Worm (Caenorhabditis elegans) whole organism, late embryonic: ENCODE data around the gene R05G9.1.

ENCODE experiments used
- C08G9.2 ChIP-seq: sonication (generic microtip); optimal IDR thresholded peaks from 2 replicates; lab custom pipeline; 2016; ENCODE audit warnings: mild to moderate bottlenecking, missing genetic modification characterization, moderate library complexity, missing compliant biosample characterization
- K02D7.2 ChIP-seq: sonication (generic microtip); optimal IDR thresholded peaks from 2 replicates; lab custom pipeline; 2017; ENCODE audit warnings: mild to moderate bottlenecking, missing genetic modification characterization, missing compliant biosample characterization
- T23F11.4 ChIP-seq: fragments of 200-800 bp; sonication (Bioruptor generic); optimal IDR thresholded peaks from 2 replicates; lab custom pipeline; 2018; ENCODE audit warnings: mild to moderate bottlenecking, missing genetic modification characterization, missing compliant biosample characterization
- ama-1 ChIP-seq: fragments of 150-350 bp; optimal IDR thresholded peaks from 2 replicates; lab custom pipeline; 2014
- ceh-18 ChIP-seq: sonication (generic microtip); optimal IDR thresholded peaks from 2 replicates; lab custom pipeline; 2016; ENCODE audit warnings: missing genetic modification characterization, missing compliant biosample characterization
- ceh-2 ChIP-seq: sonication (generic microtip); optimal IDR thresholded peaks from 2 replicates; lab custom pipeline; 2016; ENCODE audit warnings: missing genotype, missing genetic modification characterization, missing compliant biosample characterization
- ceh-22 ChIP-seq: sonication (generic microtip); optimal IDR thresholded peaks from 2 replicates; lab custom pipeline; 2017; ENCODE audit warnings: missing biosample characterization, missing genetic modification characterization
- ceh-30 ChIP-seq: fragments of 150-350 bp; optimal IDR thresholded peaks from 2 replicates; lab custom pipeline; 2014; ENCODE audit warnings: missing biosample characterization, missing genetic modification characterization
- ceh-31 ChIP-seq: sonication (generic microtip); optimal IDR thresholded peaks from 2 replicates; lab custom pipeline; 2016; ENCODE audit warnings: missing genetic modification characterization, missing compliant biosample characterization
- ceh-34 ChIP-seq: sonication (generic microtip); optimal IDR thresholded peaks from 2 replicates; lab custom pipeline; 2016; ENCODE audit warnings: mild to moderate bottlenecking, missing genetic modification characterization, missing compliant biosample characterization
- ceh-48 ChIP-seq: sonication (generic microtip); optimal IDR thresholded peaks from 2 replicates; lab custom pipeline; 2016; ENCODE audit warnings: missing genetic modification characterization, inconsistent platforms, missing compliant biosample characterization
- dmd-4 ChIP-seq: sonication (generic microtip); optimal IDR thresholded peaks from 2 replicates; lab custom pipeline; 2016; ENCODE audit warnings: borderline replicate concordance, missing genetic modification characterization, missing compliant biosample characterization
- dve-1 ChIP-seq: sonication (generic microtip); optimal IDR thresholded peaks from 2 replicates; lab custom pipeline; 2017; ENCODE audit warnings: antibody characterized with exemption, mild to moderate bottlenecking, missing genetic modification characterization, missing compliant biosample characterization
- elt-2 ChIP-seq: sonication (generic microtip); optimal IDR thresholded peaks from 2 replicates; lab custom pipeline; 2016; ENCODE audit warnings: missing genetic modification reagents, missing genetic modification characterization, missing compliant biosample characterization
- elt-4 ChIP-seq: sonication (generic microtip); optimal IDR thresholded peaks from 2 replicates; lab custom pipeline; 2016; ENCODE audit warnings: missing genetic modification characterization, missing compliant biosample characterization
- ets-4 ChIP-seq: sonication (generic microtip); optimal IDR thresholded peaks from 2 replicates; lab custom pipeline; 2016; ENCODE audit warnings: missing genetic modification characterization, missing compliant biosample characterization
- fax-1 ChIP-seq: sonication (generic microtip); optimal IDR thresholded peaks from 2 replicates; lab custom pipeline; 2016; ENCODE audit warnings: missing genotype, missing genetic modification characterization, missing compliant biosample characterization
- gmeb-2 ChIP-seq: sonication (generic microtip); optimal IDR thresholded peaks from 2 replicates; lab custom pipeline; 2016; ENCODE audit warnings: missing genetic modification characterization, inconsistent platforms, missing compliant biosample characterization
- hlh-30 ChIP-seq: sonication (generic microtip); optimal IDR thresholded peaks from 2 replicates; lab custom pipeline; 2017; ENCODE audit warnings: antibody characterized with exemption, missing genetic modification characterization, missing compliant biosample characterization; ENCODE audit not compliant: insufficient read depth
- hlh-6 ChIP-seq: sonication (generic microtip); optimal IDR thresholded peaks from 2 replicates; lab custom pipeline; 2016; ENCODE audit warnings: missing genotype, missing genetic modification characterization, missing compliant biosample characterization
- lin-11 ChIP-seq: fragments of 200-800 bp; sonication (Bioruptor generic); optimal IDR thresholded peaks from 2 replicates; lab custom pipeline; 2018; ENCODE audit warnings: mild to moderate bottlenecking, missing genetic modification characterization, missing compliant biosample characterization
- nhr-232 ChIP-seq: sonication (generic microtip); optimal IDR thresholded peaks from 2 replicates; lab custom pipeline; 2016; ENCODE audit warnings: missing genetic modification characterization, missing compliant biosample characterization
- npax-4 ChIP-seq: sonication (generic microtip); optimal IDR thresholded peaks from 2 replicates; lab custom pipeline; 2016; ENCODE audit warnings: missing genetic modification characterization, missing compliant biosample characterization
- odd-2 ChIP-seq: sonication (generic microtip); optimal IDR thresholded peaks from 2 replicates; lab custom pipeline; 2017; ENCODE audit warnings: antibody characterized with exemption, mild to moderate bottlenecking, missing genetic modification characterization, missing compliant biosample characterization
- pax-1 ChIP-seq: fragments of 150-350 bp; optimal IDR thresholded peaks from 2 replicates; lab custom pipeline; 2014; ENCODE audit warnings: missing biosample characterization, missing genetic modification characterization
- pha-2 ChIP-seq: sonication (generic microtip); optimal IDR thresholded peaks from 2 replicates; lab custom pipeline; 2017; ENCODE audit warnings: mild to moderate bottlenecking, missing genetic modification characterization, missing compliant biosample characterization
- pqm-1 ChIP-seq: sonication (generic microtip); optimal IDR thresholded peaks from 2 replicates; lab custom pipeline; 2016; ENCODE audit warnings: missing genetic modification characterization, missing compliant biosample characterization
- rnt-1 ChIP-seq: sonication (generic microtip); optimal IDR thresholded peaks from 2 replicates; lab custom pipeline; 2016; ENCODE audit warnings: missing genetic modification characterization, missing compliant biosample characterization
- sox-2 ChIP-seq: fragments of 200-800 bp; sonication (Bioruptor generic); IDR thresholded peaks from 2 replicates; pipeline ENCODE4 v1.3.6; 2022; ENCODE audit warnings: missing genetic modification reagents, missing genetic modification characterization, missing compliant biosample characterization
- tbx-2 ChIP-seq: sonication (generic microtip); optimal IDR thresholded peaks from 2 replicates; lab custom pipeline; 2016; ENCODE audit warnings: missing genetic modification characterization, missing compliant biosample characterization
- unc-3 ChIP-seq, 2 experiments: fragments of 200-800 bp in 1 of 2; sonication (Bioruptor generic) in 1 of 2; sonication (generic microtip) in 1 of 2; conservative IDR thresholded peaks in 1 of 2; optimal IDR thresholded peaks in 1 of 2; 2 replicates each; pipeline versions ENCODE4 v1.3.6 to Lab custom; 2016 to 2022; ENCODE audit warnings: missing compliant biosample characterization in 2 of 2, missing genetic modification characterization in 2 of 2, missing genetic modification reagents in 1 of 2
- unc-42 ChIP-seq: sonication (generic microtip); optimal IDR thresholded peaks from 2 replicates; lab custom pipeline; 2016; ENCODE audit warnings: missing genotype, missing genetic modification characterization, missing compliant biosample characterization
- unc-55 ChIP-seq: sonication (generic microtip); optimal IDR thresholded peaks from 2 replicates; lab custom pipeline; 2017; ENCODE audit warnings: missing biosample characterization, missing genetic modification reagents, missing genetic modification characterization
- ztf-16 ChIP-seq: sonication (generic microtip); optimal IDR thresholded peaks from 2 replicates; lab custom pipeline; 2017; ENCODE audit warnings: missing genetic modification characterization, missing compliant biosample characterization

The R05G9.1 gene

DNA sequence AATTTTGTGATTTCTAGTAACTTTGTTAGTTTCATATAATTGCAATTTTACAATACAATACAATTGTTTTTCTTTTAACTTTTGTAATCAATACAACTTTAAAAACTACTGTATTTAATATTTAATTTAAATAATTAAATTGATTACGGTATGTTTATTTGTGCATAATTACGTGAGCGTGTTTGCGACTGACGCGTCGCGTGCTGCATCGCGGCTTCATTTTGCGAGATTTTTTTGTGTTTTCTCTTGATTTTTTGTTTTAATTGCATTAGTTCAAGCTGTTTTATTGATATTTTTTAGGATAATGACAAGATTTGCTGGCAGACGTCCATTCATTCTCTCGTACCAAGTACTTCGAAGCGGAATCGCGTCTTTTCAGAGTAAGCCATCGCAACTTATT lies 26.3 kb upstream of the R05G9.1 start, which contains the start of gene T28D9.4:
TSS of gene T28D9.4 (plus strand) at position 301 of the 400 bp plus-strand sequence.
- TF ChIP-seq dmd-4 (tag; lab: Kevin White, UChicago) = no peak
- TF ChIP-seq ceh-18 (tag; lab: Kevin White, UChicago) = no peak
- TF ChIP-seq ztf-16 (tag; lab: Kevin White, UChicago) = no peak
- TF ChIP-seq K02D7.2 (tag; lab: Kevin White, UChicago) = no peak
- no peak for TF ChIP-seq tbx-2
- TF ChIP-seq odd-2 (tag; lab: Kevin White, UChicago) = no peak
- TF ChIP-seq rnt-1 (tag; lab: Kevin White, UChicago) = no peak
- TF ChIP-seq unc-42 (tag; lab: Kevin White, UChicago) = no peak
- no peak for TF ChIP-seq pax-1 (tag; lab: Kevin White, UChicago)

- peak; percentile 15 for TF ChIP-seq ceh-18 (tag; lab: Kevin White, UChicago)
- TF ChIP-seq elt-2 (tag; lab: Kevin White, UChicago) = no peak
- TF ChIP-seq unc-55 = peak; percentile 39
These were observed 20.9 kb upstream of the R05G9.1 start, which contains the start of gene del-10 for ce11 chrII:6482102-6482501. del-10 (minus strand) TSS chrII:6482125.

- TF ChIP-seq unc-55 (peak; percentile 50), elt-4 (tag; lab: Kevin White, UChicago) (no peak), ceh-2 (tag; lab: Kevin White, UChicago) (no peak), sox-2 (GFP tag; lab: Robert Waterston, UW) (no peak), ets-4 (tag; lab: Kevin White, UChicago) (no peak), ceh-22 (tag; lab: Kevin White, UChicago) (no peak)
These were observed 20.2 kb upstream of the R05G9.1 start for ce11 chrII:6482762-6483161.

DNA sequence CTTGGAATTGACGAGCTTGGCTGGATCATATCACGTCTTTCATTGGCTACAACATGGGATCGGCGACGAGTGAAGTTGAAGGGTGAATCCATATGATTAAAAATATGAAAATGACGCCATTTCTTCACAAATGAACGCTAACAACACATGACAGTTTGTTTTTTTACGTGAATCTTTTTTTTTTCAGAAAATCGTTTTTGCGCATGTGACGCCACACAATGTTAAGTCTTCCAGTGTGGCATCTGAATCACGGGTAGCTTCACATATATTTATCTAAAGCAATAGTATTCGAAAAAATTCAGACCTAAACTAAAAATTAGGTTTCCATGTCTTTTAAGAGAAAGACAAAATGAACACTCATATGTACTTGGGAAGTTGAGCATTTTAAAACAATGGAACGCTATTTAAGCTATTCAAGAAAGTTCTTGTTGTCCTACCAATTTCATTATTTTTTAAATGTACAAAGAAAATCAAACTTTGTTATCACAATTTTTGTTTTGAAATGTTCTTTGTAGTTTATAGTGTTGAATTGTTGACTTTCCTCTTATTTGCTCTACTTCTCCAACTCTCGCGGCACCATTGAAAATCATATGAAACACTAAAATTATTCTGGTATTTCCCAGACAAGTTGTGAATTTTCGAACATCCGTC lies 18.0 kb upstream of the R05G9.1 start, which contains the start of the genes lido-16 and plpp-1.2:
TSS of gene lido-16 (minus strand) at position 101 of the 651 bp plus-strand sequence.
TSS of gene plpp-1.2 (plus strand) at position 601 of the 651 bp plus-strand sequence.
- no peak for TF ChIP-seq ceh-34 (tag; lab: Kevin White, UChicago)
- no peak for TF ChIP-seq ceh-31 (tag; lab: Kevin White, UChicago)
- TF ChIP-seq ceh-48 = no peak
- no peak for TF ChIP-seq unc-55
- TF ChIP-seq ceh-30 (tag; lab: Kevin White, UChicago) = no peak
- no peak for TF ChIP-seq hlh-30 (tag; lab: Kevin White, UChicago)
- TF ChIP-seq npax-4 = no peak
- no peak for TF ChIP-seq hlh-6
- TF ChIP-seq gmeb-2 = no peak
- TF ChIP-seq lin-11 (tag; lab: Kevin White, UChicago) = no peak
- TF ChIP-seq T23F11.4 (GFP tag; lab: Kevin White, UChicago) = no peak
- no peak for TF ChIP-seq C08G9.2
- TF ChIP-seq nhr-232 = no peak
- no peak for TF ChIP-seq pha-2
- TF ChIP-seq fax-1 (tag; lab: Kevin White, UChicago) = no peak
- no peak for TF ChIP-seq pqm-1 (tag; lab: Kevin White, UChicago)
- no peak for TF ChIP-seq ztf-16 (tag; lab: Kevin White, UChicago)
- no peak for TF ChIP-seq ama-1 (lab: Kevin White, UChicago)
- TF ChIP-seq tbx-2 = no peak

- no peak for TF ChIP-seq pqm-1 (tag; lab: Kevin White, UChicago)
- TF ChIP-seq odd-2 (tag; lab: Kevin White, UChicago) = no peak
- no peak for TF ChIP-seq unc-3 (GFP tag; conservative IDR thresholded peaks at IDR 0.05; lab: Robert Waterston, UW)
- no peak for TF ChIP-seq unc-3 (tag; optimal IDR thresholded peaks at IDR 0.05; lab: Kevin White, UChicago)
- TF ChIP-seq T23F11.4 (GFP tag; lab: Kevin White, UChicago) = no peak
- TF ChIP-seq tbx-2 = no peak
- TF ChIP-seq sox-2 (GFP tag; lab: Robert Waterston, UW) = no peak
- TF ChIP-seq dve-1 (tag; lab: Kevin White, UChicago) = no peak
- TF ChIP-seq rnt-1 (tag; lab: Kevin White, UChicago) = peak; percentile 16
- TF ChIP-seq ceh-34 (tag; lab: Kevin White, UChicago) = no peak
- TF ChIP-seq unc-55 = peak; percentile 31
These were observed 16.6 kb upstream of the R05G9.1 start for ce11 chrII:6486344-6486743.
